Worm (Caenorhabditis elegans): ENCODE data around the gene nspc-14.

Gene nspc-14

DNA sequence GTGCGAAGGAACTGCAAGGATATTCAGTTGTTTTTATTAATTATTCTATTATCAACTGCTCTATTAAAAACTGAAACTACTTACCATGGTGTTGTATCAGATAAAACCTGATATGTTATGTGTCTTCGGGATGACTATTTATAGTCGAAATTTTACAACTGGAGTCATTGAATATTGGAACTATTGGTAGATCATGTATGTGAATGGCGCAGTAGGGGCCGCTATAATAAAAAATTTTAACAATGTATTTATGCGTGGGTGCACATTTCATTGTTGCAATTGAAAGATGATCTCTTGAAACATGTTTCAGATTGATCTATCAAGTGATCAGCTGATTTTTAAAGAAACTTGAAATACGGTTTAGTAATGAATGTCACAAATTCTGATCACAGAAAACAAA lies at the start of gene nspc-14:
TSS of gene nspc-14 (minus strand) at position 101 of the 400 bp plus-strand sequence.
- TF ChIP-seq nhr-23 (tag; optimal IDR thresholded peaks at IDR 0.05): no peak
- no peak for TF ChIP-seq aly-2 (tag; optimal IDR thresholded peaks at IDR 0.05)
- no peak for TF ChIP-seq fkh-2 (tag; optimal IDR thresholded peaks at IDR 0.05)
- TF ChIP-seq nhr-28 (tag; optimal IDR thresholded peaks at IDR 0.05): no peak
- TF ChIP-seq pha-4 (tag; optimal IDR thresholded peaks at IDR 0.05): no peak
- TF ChIP-seq tbx-2 (tag; optimal IDR thresholded peaks at IDR 0.05): no peak
- no peak for TF ChIP-seq jun-1 (tag; optimal IDR thresholded peaks at IDR 0.05)
- no peak for TF ChIP-seq nhr-77 (tag; optimal IDR thresholded peaks at IDR 0.05)
- no peak for TF ChIP-seq elt-3 (tag; optimal IDR thresholded peaks at IDR 0.05)
- no peak for TF ChIP-seq fos-1 (tag; optimal IDR thresholded peaks at IDR 0.05)
- no peak for TF ChIP-seq nhr-11 (tag; optimal IDR thresholded peaks at IDR 0.05)
- TF ChIP-seq nhr-12 (tag; optimal IDR thresholded peaks at IDR 0.05): no peak
- TF ChIP-seq lin-15B (tag; optimal IDR thresholded peaks at IDR 0.05): no peak

DNA sequence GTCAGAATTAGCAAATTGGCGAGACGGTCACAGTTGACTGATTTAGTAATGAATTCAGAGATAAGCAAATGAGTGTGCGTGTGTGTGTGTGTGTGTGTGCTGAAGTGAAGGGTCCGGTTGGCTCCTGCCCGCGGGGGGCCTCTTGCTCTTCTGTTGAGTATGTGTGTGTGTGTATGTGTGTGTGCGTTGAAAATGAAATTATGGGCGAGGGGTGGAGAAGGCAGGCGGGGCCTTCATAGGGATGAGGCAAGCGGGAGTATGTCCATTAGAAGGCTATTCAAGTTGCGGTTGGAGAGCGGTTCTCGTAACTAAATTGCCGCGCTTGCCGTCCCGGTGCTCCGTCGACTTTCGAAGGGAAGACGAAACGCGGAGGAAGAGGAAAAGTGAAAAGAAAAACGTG lies 48.4 kb upstream of the nspc-14 start:
- TF ChIP-seq fkh-10 (GFP tag; optimal IDR thresholded peaks at IDR 0.05) (peak; percentile 77), nfya-1 (tag; optimal IDR thresholded peaks at IDR 0.05; ENCODE audit: insufficient read depth) (peak; percentile 32), mml-1 (tag; optimal IDR thresholded peaks at IDR 0.05) (no peak), jun-1 (tag; optimal IDR thresholded peaks at IDR 0.05) (no peak)

DNA sequence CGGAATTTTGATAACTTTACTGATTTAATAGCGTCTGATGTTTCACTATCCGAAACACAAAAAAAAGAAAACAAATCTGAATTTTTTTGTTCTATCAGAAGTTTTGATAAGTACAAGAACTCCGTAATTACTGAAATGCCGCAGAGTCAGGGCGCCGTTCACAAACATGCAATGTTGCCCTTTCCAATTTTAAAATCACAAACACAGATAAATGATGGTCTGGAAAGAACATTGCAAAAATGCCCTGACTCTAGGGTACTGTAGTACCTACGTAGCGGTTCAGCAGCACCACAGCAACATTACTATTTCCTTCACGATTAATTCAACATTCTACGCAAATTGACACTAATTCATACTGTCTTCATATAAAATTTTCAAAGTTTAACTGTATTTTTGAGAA lies 47.7 kb upstream of the nspc-14 start:
- TF ChIP-seq ceh-28 (tag; optimal IDR thresholded peaks at IDR 0.05) (no peak), nhr-28 (tag; optimal IDR thresholded peaks at IDR 0.05) (no peak), egl-27 (tag; optimal IDR thresholded peaks at IDR 0.05) (no peak), elt-3 (tag; optimal IDR thresholded peaks at IDR 0.05) (no peak), jun-1 (tag; optimal IDR thresholded peaks at IDR 0.05) (no peak), fkh-10 (GFP tag; optimal IDR thresholded peaks at IDR 0.05) (no peak), unc-39 (tag; optimal IDR thresholded peaks at IDR 0.05) (no peak), fkh-2 (tag; optimal IDR thresholded peaks at IDR 0.05) (no peak), lin-39 (tag; optimal IDR thresholded peaks at IDR 0.05) (no peak), zag-1 (tag; optimal IDR thresholded peaks at IDR 0.05) (no peak), ama-1 (optimal IDR thresholded peaks at IDR 0.05) (no peak), sea-2 (GFP tag; optimal IDR thresholded peaks at IDR 0.05) (no peak), ceh-82 (tag; optimal IDR thresholded peaks at IDR 0.05) (no peak), daf-12 (tag; optimal IDR thresholded peaks at IDR 0.05) (no peak), R02D3.7 (tag; optimal IDR thresholded peaks at IDR 0.05) (no peak), ztf-4 (tag; optimal IDR thresholded peaks at IDR 0.05) (no peak), hmg-11 (tag; optimal IDR thresholded peaks at IDR 0.05) (no peak), mdl-1 (tag; optimal IDR thresholded peaks at IDR 0.05) (no peak), elt-2 (tag; optimal IDR thresholded peaks at IDR 0.05) (no peak)

DNA sequence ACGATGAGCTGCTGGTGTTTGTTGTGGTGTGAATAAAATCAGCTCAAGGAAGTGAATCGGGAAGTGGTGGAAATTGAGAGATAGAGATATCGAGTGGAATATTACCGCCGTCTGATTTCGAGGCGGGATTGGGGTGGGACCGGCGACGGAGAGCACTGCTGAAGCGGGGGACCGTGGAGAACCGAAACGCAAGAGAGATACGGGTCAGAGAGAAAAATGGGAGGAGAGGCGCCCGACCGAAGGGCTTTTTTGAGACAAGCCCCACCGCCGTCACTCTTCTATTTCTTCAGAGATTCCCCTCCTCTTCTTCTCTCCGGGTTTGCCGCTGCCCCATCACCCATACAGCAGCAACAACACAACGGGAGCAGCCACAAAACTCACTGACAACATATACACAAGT lies 47.2 kb upstream of the nspc-14 start:
- TF ChIP-seq lin-15B (tag; optimal IDR thresholded peaks at IDR 0.05) (no peak), nfya-1 (tag; optimal IDR thresholded peaks at IDR 0.05; ENCODE audit: insufficient read depth) (peak; percentile 13), lin-39 (tag; optimal IDR thresholded peaks at IDR 0.05) (peak; percentile 61)

DNA sequence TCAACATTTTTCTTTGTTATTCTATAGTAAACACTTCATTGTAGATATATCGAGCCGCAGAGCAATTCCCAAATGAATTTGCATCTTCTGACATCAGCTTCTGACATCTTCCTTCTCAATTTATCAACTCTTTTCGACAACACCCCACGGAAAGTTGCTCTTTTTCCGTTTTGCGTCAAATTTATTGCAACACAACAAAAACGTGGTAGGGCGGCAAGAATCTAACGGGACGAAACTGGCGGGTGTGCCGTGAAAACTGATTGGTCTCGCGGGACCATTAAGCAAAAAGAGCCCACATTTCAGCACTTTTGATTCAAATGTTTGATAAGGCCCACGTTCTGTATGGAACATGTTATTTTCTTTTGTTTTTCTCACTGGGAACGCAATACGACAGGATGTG lies 45.9 kb upstream of the nspc-14 start:
- TF ChIP-seq lin-39 (tag; optimal IDR thresholded peaks at IDR 0.05) (peak; percentile 70), elt-1 (tag; optimal IDR thresholded peaks at IDR 0.05) (peak; percentile 36), nhr-28 (tag; optimal IDR thresholded peaks at IDR 0.05) (no peak), nfya-1 (tag; optimal IDR thresholded peaks at IDR 0.05; ENCODE audit: insufficient read depth) (peak; percentile 14), ceh-9 (tag; optimal IDR thresholded peaks at IDR 0.05) (no peak), ztf-4 (tag; optimal IDR thresholded peaks at IDR 0.05) (no peak), unc-62 (GFP tag; optimal IDR thresholded peaks at IDR 0.05) (peak; percentile 28)

DNA sequence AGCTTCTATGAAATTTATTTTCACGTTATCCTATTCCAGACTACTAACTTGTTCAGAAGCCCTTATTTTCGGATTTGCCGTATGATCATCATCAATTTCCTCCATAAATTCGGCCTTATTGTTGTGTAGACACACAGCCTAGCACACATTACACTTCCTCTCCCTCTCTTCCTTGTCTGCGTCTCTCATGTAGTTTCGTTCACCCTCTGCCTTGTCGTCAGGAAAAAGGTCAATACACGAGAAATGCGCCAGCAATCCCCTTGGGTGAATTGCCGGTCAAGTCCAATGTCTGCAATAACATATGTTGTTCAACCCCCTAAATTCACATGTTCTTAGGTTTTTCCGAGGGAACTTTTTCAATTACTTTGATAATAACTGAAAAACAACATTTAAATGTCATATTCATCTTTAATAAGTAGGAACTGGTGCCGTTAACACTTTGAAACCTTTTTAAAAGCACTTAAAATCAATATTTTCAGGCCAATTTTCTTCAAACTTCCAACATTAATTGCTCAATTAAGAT lies 35.0 kb upstream of the nspc-14 start, which contains the start of gene F17E5.2:
TSS of gene F17E5.2 (plus strand) at position 473 of the 523 bp plus-strand sequence.
- TF ChIP-seq fos-1 (tag; optimal IDR thresholded peaks at IDR 0.05) (no peak), nhr-67 (tag; optimal IDR thresholded peaks at IDR 0.05) (no peak), tbx-2 (tag; optimal IDR thresholded peaks at IDR 0.05) (peak; percentile 91), elt-2 (tag; optimal IDR thresholded peaks at IDR 0.05) (peak; percentile 77), nhr-43 (tag; optimal IDR thresholded peaks at IDR 0.05; ENCODE audit: poor library complexity, severe bottlenecking) (peak; percentile 87), nhr-237 (tag; optimal IDR thresholded peaks at IDR 0.05) (no peak), nhr-28 (tag; optimal IDR thresholded peaks at IDR 0.05) (no peak), lin-15B (tag; optimal IDR thresholded peaks at IDR 0.05) (peak; percentile 80), unc-62 (GFP tag; optimal IDR thresholded peaks at IDR 0.05) (peak; percentile 20), fkh-2 (tag; optimal IDR thresholded peaks at IDR 0.05) (no peak), ceh-28 (tag; optimal IDR thresholded peaks at IDR 0.05) (peak; percentile 86), snpc-4 (tag; optimal IDR thresholded peaks at IDR 0.05) (peak; percentile 92), mdl-1 (tag; optimal IDR thresholded peaks at IDR 0.05) (no peak), nhr-25 (tag; optimal IDR thresholded peaks at IDR 0.05) (peak; percentile 99), sea-2 (GFP tag; optimal IDR thresholded peaks at IDR 0.05) (peak; percentile 10), nhr-11 (tag; optimal IDR thresholded peaks at IDR 0.05) (peak; percentile 77), ama-1 (optimal IDR thresholded peaks at IDR 0.05) (peak; percentile 46), egl-5 (tag; optimal IDR thresholded peaks at IDR 0.05) (peak; percentile 95), ceh-82 (tag; optimal IDR thresholded peaks at IDR 0.05) (peak; percentile 75), nhr-77 (tag; optimal IDR thresholded peaks at IDR 0.05) (peak; percentile 85), eor-1 (tag; optimal IDR thresholded peaks at IDR 0.05) (no peak), pha-4 (tag; optimal IDR thresholded peaks at IDR 0.05) (peak; percentile 97), lsy-12 (tag; optimal IDR thresholded peaks at IDR 0.05) (peak; percentile 86), ztf-4 (tag; optimal IDR thresholded peaks at IDR 0.05) (peak; percentile 30)
